Worm (Caenorhabditis elegans) whole organism, L4/young adult: Measurements from ENCODE around the gene nhr-17.

Experiments
- W03F9.2 ChIP-seq: fragments of 150-350 bp; optimal IDR thresholded peaks from 2 replicates; lab custom pipeline; 2014; ENCODE audit warnings: missing biosample characterization, missing genetic modification characterization
- dao-5 ChIP-seq: sonication (generic microtip); optimal IDR thresholded peaks from 2 replicates; lab custom pipeline; 2016; ENCODE audit warnings: missing genotype, missing genetic modification characterization, moderate library complexity, missing compliant biosample characterization
- him-1 ChIP-seq: sonication (generic microtip); optimal IDR thresholded peaks from 2 replicates; lab custom pipeline; 2016; ENCODE audit warnings: missing genotype, missing genetic modification reagents, missing genetic modification characterization, missing compliant biosample characterization

DNA sequence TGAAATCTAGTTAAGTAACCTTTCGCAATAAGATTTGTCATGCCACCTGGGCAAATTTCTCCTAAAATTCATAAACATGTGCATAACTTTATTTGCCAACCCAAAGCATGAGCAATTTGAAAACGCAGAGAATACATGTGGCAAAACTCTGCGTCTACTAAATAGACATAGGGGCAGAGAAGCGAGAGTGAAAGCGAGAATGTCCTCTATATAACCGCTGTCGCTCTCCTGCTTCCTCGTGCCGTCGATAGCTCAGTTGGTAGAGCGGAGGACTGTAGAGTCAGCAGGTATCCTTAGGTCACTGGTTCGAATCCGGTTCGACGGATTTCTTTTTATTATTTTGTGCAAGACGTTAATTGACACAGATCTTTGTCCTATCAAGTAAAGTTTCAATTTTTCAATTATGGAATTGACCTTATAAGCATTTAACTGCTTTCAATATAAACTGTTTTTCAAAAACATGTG is 2.6 kb downstream of the nhr-17 start:
- peak; percentile 86 for TF ChIP-seq him-1
- no peak for TF ChIP-seq W03F9.2
- TF ChIP-seq dao-5 (tag; lab: Kevin White, UChicago): peak; percentile 88
